Worm (Caenorhabditis elegans) whole organism, mixed stage, embryonic: ENCODE data around the gene ant-1.4.

Source experiments
- ces-1 ChIP-seq: fragments of 150-350 bp; optimal IDR thresholded peaks from 2 replicates; lab custom pipeline; 2014; ENCODE audit warnings: missing biosample characterization, missing genetic modification reagents, missing genetic modification characterization
- elt-1 ChIP-seq: sonication (generic microtip); optimal IDR thresholded peaks from 2 replicates; lab custom pipeline; 2017; ENCODE audit warnings: missing genetic modification characterization, mild to moderate bottlenecking, missing compliant biosample characterization, antibody characterized with exemption, moderate library complexity, borderline replicate concordance; ENCODE audit not compliant: insufficient read depth
- flh-1 ChIP-seq: fragments of 200-800 bp; sonication (Bioruptor generic); optimal IDR thresholded peaks from 2 replicates; lab custom pipeline; 2018; ENCODE audit warnings: mild to moderate bottlenecking, missing genetic modification characterization, moderate library complexity, missing compliant biosample characterization
- lin-32 ChIP-seq: fragments of 200-800 bp; sonication (Bioruptor generic); optimal IDR thresholded peaks from 2 replicates; lab custom pipeline; 2018; ENCODE audit warnings: mild to moderate bottlenecking, missing genetic modification characterization, missing compliant biosample characterization
- nhr-237 ChIP-seq: fragments of 150-350 bp; optimal IDR thresholded peaks from 2 replicates; lab custom pipeline; 2014; ENCODE audit warnings: missing biosample characterization, missing genetic modification characterization
- pha-4 ChIP-seq: fragments of 150-350 bp; optimal IDR thresholded peaks from 2 replicates; lab custom pipeline; 2018; ENCODE audit warnings: missing biosample characterization, missing genetic modification reagents, missing genetic modification characterization
- unc-120 ChIP-seq: sonication (generic microtip); optimal IDR thresholded peaks from 2 replicates; lab custom pipeline; 2017; ENCODE audit warnings: missing genetic modification characterization, missing compliant biosample characterization; ENCODE audit not compliant: poor library complexity, severe bottlenecking
- unc-62 ChIP-seq: fragments of 150-350 bp; optimal IDR thresholded peaks from 2 replicates; lab custom pipeline; 2014; ENCODE audit warnings: missing biosample characterization, missing genetic modification reagents, missing genetic modification characterization
- ztf-11 ChIP-seq: fragments of 150-350 bp; optimal IDR thresholded peaks from 2 replicates; lab custom pipeline; 2014; ENCODE audit warnings: missing biosample characterization, missing genetic modification characterization

DNA sequence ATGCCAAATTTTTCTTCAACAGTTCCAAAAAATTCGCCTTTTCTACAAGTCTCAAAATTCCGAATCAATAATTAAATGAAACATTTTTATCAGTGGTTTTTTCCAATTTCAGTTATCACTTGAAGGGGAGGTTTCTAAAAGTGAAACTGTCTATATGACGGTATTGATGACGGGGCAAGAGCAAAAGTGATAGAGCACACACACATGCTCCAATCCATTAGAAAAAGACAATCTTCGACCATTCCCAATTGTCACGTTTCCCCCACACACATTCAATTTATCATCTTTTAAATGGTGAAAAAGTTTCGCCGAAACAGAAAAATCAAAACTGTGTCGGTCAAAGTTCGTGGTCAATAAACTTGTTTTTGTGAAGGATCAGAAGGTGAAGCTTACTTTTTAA lies 6.9 kb downstream of the ant-1.4 start:
- TF ChIP-seq unc-120 (tag; lab: Kevin White, UChicago) = no peak
- TF ChIP-seq flh-1 (GFP tag; lab: Kevin White, UChicago) = no peak
- no peak for TF ChIP-seq ces-1
- no peak for TF ChIP-seq pha-4 (tag; lab: Kevin White, UChicago)
- TF ChIP-seq unc-62 (GFP tag; lab: Kevin White, UChicago) = no peak
- TF ChIP-seq nhr-237 (tag; lab: Kevin White, UChicago) = no peak
- no peak for TF ChIP-seq ztf-11 (tag; lab: Kevin White, UChicago)
- TF ChIP-seq lin-32 (GFP tag; lab: Kevin White, UChicago) = no peak
- no peak for TF ChIP-seq elt-1 (tag; lab: Kevin White, UChicago)
